Fruit fly (Drosophila melanogaster) whole organism, prepupa: ENCODE measurements around the gene Hsp67Ba.

Source experiments
- CG11294 ChIP-seq: fragments of 200-800 bp; sonication (Bioruptor generic); IDR thresholded peaks from 2 replicates; pipeline ENCODE4 v1.3.6; 2022; ENCODE audit warnings: missing biosample characterization, missing genetic modification characterization
- CG11902 ChIP-seq: fragments of 200-800 bp; sonication (Bioruptor generic); optimal IDR thresholded peaks from 3 replicates; lab custom pipeline; 2016; ENCODE audit warnings: missing biosample characterization, missing genetic modification characterization
- CG1621 ChIP-seq: fragments of 200-800 bp; sonication (Bioruptor generic); optimal IDR thresholded peaks from 3 replicates; lab custom pipeline; 2018; ENCODE audit warnings: missing biosample characterization, mild to moderate bottlenecking, missing genetic modification characterization
- CG16779 ChIP-seq: fragments of 200-800 bp; sonication (Bioruptor generic); optimal IDR thresholded peaks from 3 replicates; lab custom pipeline; 2017; ENCODE audit warnings: missing biosample characterization, mild to moderate bottlenecking, missing genetic modification characterization
- CG3032 ChIP-seq: fragments of 200-800 bp; optimal IDR thresholded peaks from 2 replicates; lab custom pipeline; 2019; ENCODE audit warnings: missing biosample characterization, mild to moderate bottlenecking, missing genetic modification characterization, moderate library complexity
- CG31627 ChIP-seq: fragments of 200-800 bp; sonication (Bioruptor generic); optimal IDR thresholded peaks from 3 replicates; lab custom pipeline; 2016; ENCODE audit warnings: missing biosample characterization, missing genetic modification characterization
- CG4318 ChIP-seq: fragments of 200-800 bp; sonication (Bioruptor generic); optimal IDR thresholded peaks from 3 replicates; lab custom pipeline; 2017; ENCODE audit warnings: missing biosample characterization, mild to moderate bottlenecking, missing genetic modification characterization
- CG6163 ChIP-seq: fragments of 200-800 bp; sonication (Bioruptor generic); IDR thresholded peaks from 3 replicates; pipeline ENCODE4 v1.3.6; 2022; ENCODE audit warnings: missing biosample characterization, missing genetic modification characterization
- CG6276 ChIP-seq: fragments of 200-800 bp; sonication (Bioruptor generic); optimal IDR thresholded peaks from 2 replicates; lab custom pipeline; 2017; ENCODE audit warnings: missing biosample characterization, mild to moderate bottlenecking, missing genetic modification characterization
- CG6808 ChIP-seq: fragments of 200-800 bp; sonication (Bioruptor generic); optimal IDR thresholded peaks from 3 replicates; lab custom pipeline; 2017; ENCODE audit warnings: missing biosample characterization, missing genetic modification characterization, mild to moderate bottlenecking, moderate library complexity, missing genetic modification reagents
- CG6854 ChIP-seq: fragments of 200-800 bp; sonication (Bioruptor generic); optimal IDR thresholded peaks from 2 replicates; lab custom pipeline; 2017; ENCODE audit warnings: missing biosample characterization, mild to moderate bottlenecking, missing genetic modification characterization
- CG8119 ChIP-seq: fragments of 200-800 bp; sonication (Bioruptor generic); IDR thresholded peaks from 3 replicates; pipeline ENCODE4 v1.3.6; 2022; ENCODE audit warnings: missing biosample characterization, missing genetic modification characterization
- CG9139 ChIP-seq: fragments of 200-800 bp; sonication (Bioruptor generic); optimal IDR thresholded peaks from 3 replicates; lab custom pipeline; 2017; ENCODE audit warnings: missing biosample characterization, mild to moderate bottlenecking, missing genetic modification characterization
- Eip75B ChIP-seq: fragments of 200-800 bp; sonication (Bioruptor generic); optimal IDR thresholded peaks from 3 replicates; lab custom pipeline; 2016; ENCODE audit warnings: missing biosample characterization, missing genetic modification characterization
- Eip78C ChIP-seq: fragments of 200-800 bp; sonication (Bioruptor generic); peaks from one replicate; lab custom pipeline; 2016; ENCODE audit warnings: missing biosample characterization, missing genetic modification characterization
- Eip93F ChIP-seq: fragments of 200-800 bp; sonication (Bioruptor generic); optimal IDR thresholded peaks from 2 replicates; lab custom pipeline; 2016; ENCODE audit warnings: missing biosample characterization, mild to moderate bottlenecking, missing genetic modification characterization
- Ets21C ChIP-seq: fragments of 200-800 bp; sonication (Bioruptor generic); optimal IDR thresholded peaks from 3 replicates; lab custom pipeline; 2016; ENCODE audit warnings: missing biosample characterization, missing genetic modification characterization
- Hr39 ChIP-seq: fragments of 200-800 bp; sonication (Bioruptor generic); optimal IDR thresholded peaks from 2 replicates; lab custom pipeline; 2016; ENCODE audit warnings: missing biosample characterization, missing genetic modification characterization
- Hr4 ChIP-seq: fragments of 200-800 bp; sonication (Bioruptor generic); optimal IDR thresholded peaks from 3 replicates; lab custom pipeline; 2016; ENCODE audit warnings: missing biosample characterization, missing genetic modification characterization
- Lpt ChIP-seq: fragments of 200-800 bp; sonication (Bioruptor generic); optimal IDR thresholded peaks from 3 replicates; lab custom pipeline; 2016; ENCODE audit warnings: missing biosample characterization, missing genetic modification characterization
- Met ChIP-seq: fragments of 200-800 bp; sonication (Bioruptor generic); optimal IDR thresholded peaks from 3 replicates; lab custom pipeline; 2016; ENCODE audit warnings: missing biosample characterization, missing genetic modification characterization
- Sox102F ChIP-seq: fragments of 200-800 bp; sonication (Bioruptor generic); optimal IDR thresholded peaks from 2 replicates; lab custom pipeline; 2016; ENCODE audit warnings: missing biosample characterization, mild to moderate bottlenecking, missing genetic modification characterization
- achi ChIP-seq: fragments of 200-800 bp; sonication (Bioruptor generic); optimal IDR thresholded peaks from 3 replicates; lab custom pipeline; 2016; ENCODE audit warnings: missing biosample characterization, missing genetic modification characterization
- acj6 ChIP-seq: fragments of 200-800 bp; sonication (Bioruptor generic); optimal IDR thresholded peaks from 3 replicates; lab custom pipeline; 2016; ENCODE audit warnings: missing biosample characterization, missing genetic modification characterization
- cyc ChIP-seq: fragments of 200-800 bp; sonication (Bioruptor generic); optimal IDR thresholded peaks from 3 replicates; lab custom pipeline; 2016; ENCODE audit warnings: missing biosample characterization, missing genetic modification characterization
- dsx ChIP-seq: fragments of 200-800 bp; optimal IDR thresholded peaks from 3 replicates; lab custom pipeline; 2019; ENCODE audit warnings: missing biosample characterization, mild to moderate bottlenecking, missing genetic modification characterization, moderate library complexity; ENCODE audit not compliant: poor library complexity, severe bottlenecking
- eg ChIP-seq: fragments of 200-800 bp; sonication (Bioruptor generic); IDR thresholded peaks from 3 replicates; pipeline ENCODE4 v1.3.6; 2022; ENCODE audit warnings: missing biosample characterization, missing genetic modification characterization
- esn ChIP-seq: fragments of 200-800 bp; sonication (Bioruptor generic); optimal IDR thresholded peaks from 2 replicates; lab custom pipeline; 2016; ENCODE audit warnings: missing biosample characterization, mild to moderate bottlenecking, missing genetic modification characterization, moderate library complexity
- fd59A ChIP-seq: fragments of 200-800 bp; sonication (Bioruptor generic); optimal IDR thresholded peaks from 2 replicates; lab custom pipeline; 2017; ENCODE audit warnings: missing biosample characterization, mild to moderate bottlenecking, missing genetic modification characterization, missing genetic modification reagents
- fd85E ChIP-seq: fragments of 200-800 bp; sonication (Bioruptor generic); optimal IDR thresholded peaks from 3 replicates; lab custom pipeline; 2016; ENCODE audit warnings: missing biosample characterization, missing genetic modification characterization
- fkh ChIP-seq: fragments of 200-800 bp; sonication (Bioruptor generic); optimal IDR thresholded peaks from 3 replicates; lab custom pipeline; 2017; ENCODE audit warnings: missing biosample characterization, mild to moderate bottlenecking, missing genetic modification characterization, moderate library complexity
- lz ChIP-seq: fragments of 200-800 bp; sonication (Bioruptor generic); optimal IDR thresholded peaks from 3 replicates; lab custom pipeline; 2016; ENCODE audit warnings: missing biosample characterization, missing genetic modification characterization
- net ChIP-seq: fragments of 200-800 bp; sonication (Bioruptor generic); optimal IDR thresholded peaks from 3 replicates; lab custom pipeline; 2016; ENCODE audit warnings: missing biosample characterization, missing genetic modification characterization
- pdm3 ChIP-seq: fragments of 200-800 bp; sonication (Bioruptor generic); optimal IDR thresholded peaks from 3 replicates; lab custom pipeline; 2016; ENCODE audit warnings: missing biosample characterization, missing genetic modification characterization
- salr ChIP-seq, 2 experiments: fragments of 200-800 bp; sonication (Bioruptor generic); optimal IDR thresholded peaks; 3 replicates each; lab custom pipeline; 2016 to 2018; ENCODE audit warnings: missing biosample characterization in 2 of 2, missing genetic modification characterization in 2 of 2, mild to moderate bottlenecking in 1 of 2
- spab ChIP-seq: fragments of 200-800 bp; sonication (Bioruptor generic); optimal IDR thresholded peaks from 2 replicates; lab custom pipeline; 2017; ENCODE audit warnings: missing biosample characterization, mild to moderate bottlenecking, missing genetic modification characterization, missing genetic modification reagents
- ss ChIP-seq, 2 experiments: fragments of 200-800 bp; sonication (Bioruptor generic); optimal IDR thresholded peaks; 2 replicates in 1 of 2; 3 replicates in 1 of 2; lab custom pipeline; 2017 to 2018; ENCODE audit warnings: mild to moderate bottlenecking in 2 of 2, missing biosample characterization in 2 of 2, missing genetic modification characterization in 2 of 2, moderate library complexity in 1 of 2
- svp ChIP-seq: fragments of 200-800 bp; sonication (Bioruptor generic); peaks from one replicate; lab custom pipeline; 2016; ENCODE audit warnings: missing biosample characterization, missing genetic modification characterization
- topi ChIP-seq: fragments of 200-800 bp; sonication (Bioruptor generic); optimal IDR thresholded peaks from 3 replicates; lab custom pipeline; 2016; ENCODE audit warnings: missing biosample characterization, missing genetic modification characterization
- vri ChIP-seq: fragments of 200-800 bp; sonication (Bioruptor generic); optimal IDR thresholded peaks from 3 replicates; lab custom pipeline; 2016; ENCODE audit warnings: missing biosample characterization, mild to moderate bottlenecking, missing genetic modification characterization

Gene Hsp67Ba

DNA sequence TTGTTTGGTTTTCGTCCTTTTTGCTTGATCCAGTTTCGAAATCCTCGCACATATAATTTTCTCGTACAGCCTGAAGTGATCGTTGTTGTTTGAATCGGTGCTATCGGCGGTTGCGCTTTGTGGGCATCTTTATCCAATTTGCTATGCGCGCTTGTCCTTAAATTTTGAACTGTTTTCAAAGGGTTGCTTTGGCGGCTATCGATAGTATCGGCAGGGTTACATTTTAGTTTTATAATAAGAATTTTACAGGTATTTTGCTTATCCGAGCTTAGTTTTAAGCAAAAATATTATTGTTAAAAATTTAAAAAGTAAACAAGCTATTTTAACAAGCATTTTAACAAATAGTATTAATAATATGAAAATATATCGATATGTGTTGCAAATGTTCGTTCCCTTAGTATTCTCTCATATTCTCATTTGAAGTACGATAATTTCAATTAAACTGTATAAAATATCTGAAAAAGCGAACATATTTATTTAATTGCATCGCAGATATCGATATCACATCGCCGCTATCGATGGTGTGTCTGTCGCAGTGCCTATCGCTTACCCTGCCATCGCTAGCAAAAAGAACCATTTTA, 12.4 kb downstream of the Hsp67Ba start, which contains the start of the genes Klp67A and CG4452:
TSS of gene Klp67A (minus strand) at position 197 of the 581 bp plus-strand sequence.
TSS of gene CG4452 (plus strand) at position 528 of the 581 bp plus-strand sequence.
- TF ChIP-seq CG31627 (GFP tag; lab: Kevin White, UChicago) (peak; percentile 26), CG11902 (GFP tag; lab: Kevin White, UChicago) (peak; percentile 4), CG4318 (GFP tag; lab: Kevin White, UChicago) (no peak), Hr4 (GFP tag; lab: Kevin White, UChicago) (no peak), CG3032 (peak; percentile 24), Eip78C (GFP tag; lab: Kevin White, UChicago) (peak; percentile 77), fkh (GFP tag; lab: Kevin White, UChicago) (peak; percentile 11), svp (GFP tag; lab: Kevin White, UChicago) (peak; percentile 64), vri (no peak), fd85E (no peak), Eip93F (peak; percentile 30), cyc (peak; percentile 30), salr (GFP tag; optimal IDR thresholded peaks at IDR 0.05; lab: Kevin White, UChicago) (no peak), CG6163 (GFP tag; lab: Robert Waterston, UW) (peak; percentile 69), achi (peak; percentile 2), lz (GFP tag; lab: Kevin White, UChicago) (peak; percentile 38), Lpt (GFP tag; lab: Kevin White, UChicago) (no peak), CG9139 (no peak), esn (GFP tag; lab: Kevin White, UChicago) (peak; percentile 62), spab (GFP tag; lab: Kevin White, UChicago) (no peak), eg (GFP tag; lab: Robert Waterston, UW) (0 out of 3 replicates have a peak, but pooled peaks have one; percentile 16)

DNA sequence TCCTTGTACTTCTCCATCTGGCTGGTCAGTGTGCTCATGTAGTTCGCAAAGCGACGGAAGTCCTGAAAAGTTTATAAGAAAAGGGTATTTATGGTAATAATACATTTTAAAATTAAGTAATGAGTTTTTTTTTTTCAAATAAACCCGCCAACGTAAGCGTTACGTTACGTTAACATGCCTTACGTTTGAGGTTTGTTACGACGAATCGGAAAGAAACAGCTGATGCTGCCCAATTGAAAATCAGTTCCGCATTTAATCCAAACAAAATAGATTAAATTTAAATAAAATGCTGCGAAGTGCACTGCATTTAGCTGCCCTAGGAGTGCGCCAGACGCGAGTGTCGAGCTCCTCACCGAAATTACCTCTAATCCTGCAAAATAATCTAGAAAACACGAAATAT, 15.2 kb downstream of the Hsp67Ba start, which contains the start of gene mRRF1:
TSS of gene mRRF1 (plus strand) at position 220 of the 400 bp plus-strand sequence.
- TF ChIP-seq Hr39 (GFP tag; lab: Kevin White, UChicago) (no peak), Eip93F (peak; percentile 15), achi (peak; percentile 58)

DNA sequence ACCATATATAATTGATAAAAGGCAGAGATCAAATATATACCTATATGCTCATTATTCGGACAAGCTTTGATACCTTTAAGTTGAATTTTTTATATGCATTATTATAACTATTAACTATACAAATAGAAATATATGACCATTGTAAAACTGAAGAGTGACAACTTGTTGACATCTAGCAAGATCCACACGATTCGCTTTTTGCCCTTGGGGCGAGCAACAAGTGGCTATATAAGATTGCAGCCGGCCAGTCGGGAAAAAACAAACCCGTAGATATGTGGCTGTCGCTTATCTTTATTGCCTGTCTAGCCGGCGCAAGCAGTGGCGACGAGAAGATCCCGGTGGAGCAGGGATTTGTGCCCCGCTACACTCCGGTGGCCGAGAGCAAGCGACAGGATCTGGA, 17.4 kb downstream of the Hsp67Ba start, which contains the start of gene CG34456:
TSS of gene CG34456 (plus strand) at position 215 of the 400 bp plus-strand sequence.
- TF ChIP-seq CG6808 (GFP tag; lab: Kevin White, UChicago) (peak; percentile 19), svp (GFP tag; lab: Kevin White, UChicago) (peak; percentile 81), CG6163 (GFP tag; lab: Robert Waterston, UW) (0 out of 3 replicates have a peak, but pooled peaks have one; percentile 39), Eip78C (GFP tag; lab: Kevin White, UChicago) (peak; percentile 59), fd59A (GFP tag; lab: Kevin White, UChicago) (no peak), eg (GFP tag; lab: Robert Waterston, UW) (no peak), acj6 (GFP tag; lab: Kevin White, UChicago) (no peak), Met (GFP tag; lab: Kevin White, UChicago) (no peak), fkh (GFP tag; lab: Kevin White, UChicago) (peak; percentile 25), CG6276 (no peak)

DNA sequence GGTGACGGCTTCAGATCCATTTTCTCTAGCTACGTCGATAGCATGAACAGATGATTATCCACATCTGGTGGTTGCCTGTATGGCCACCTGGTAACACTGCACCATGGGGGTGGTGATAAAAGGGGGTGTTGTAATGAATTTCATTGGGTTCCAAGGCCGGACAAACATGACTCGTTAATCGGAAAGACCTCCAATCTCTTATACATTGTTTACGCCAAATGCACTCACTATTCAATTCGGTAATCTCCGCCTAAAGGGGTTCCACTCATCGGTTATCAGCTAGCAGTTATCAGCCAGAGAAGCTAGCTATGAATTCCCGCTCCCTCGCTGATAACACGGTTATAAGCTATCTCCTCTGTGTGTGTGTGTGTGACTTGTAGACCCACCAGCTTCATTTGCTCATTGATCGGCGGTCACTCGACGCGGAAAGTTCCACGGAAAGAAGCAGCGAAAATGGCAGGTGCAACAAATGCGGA, 19.1 kb downstream of the Hsp67Ba start, which contains the start of gene Pdxk:
TSS of gene Pdxk (plus strand) at position 100 of the 476 bp plus-strand sequence.
- TF ChIP-seq lz (GFP tag; lab: Kevin White, UChicago), result no peak
- TF ChIP-seq Lpt (GFP tag; lab: Kevin White, UChicago), result no peak
- no peak for TF ChIP-seq CG9139
- peak; percentile 19 for TF ChIP-seq CG6854 (GFP tag; lab: Kevin White, UChicago)
- TF ChIP-seq esn (GFP tag; lab: Kevin White, UChicago), result peak; percentile 3
- TF ChIP-seq spab (GFP tag; lab: Kevin White, UChicago), result no peak
- peak; percentile 2 for TF ChIP-seq CG1621 (tag; lab: Kevin White, UChicago)
- no peak for TF ChIP-seq topi
- no peak for TF ChIP-seq Hr39 (GFP tag; lab: Kevin White, UChicago)
- no peak for TF ChIP-seq CG11902 (GFP tag; lab: Kevin White, UChicago)
- TF ChIP-seq CG16779, result peak; percentile 39
- no peak for TF ChIP-seq CG11294 (GFP tag; lab: Robert Waterston, UW)
- peak; percentile 84 for TF ChIP-seq fkh (GFP tag; lab: Kevin White, UChicago)
- TF ChIP-seq salr (GFP tag; optimal IDR thresholded peaks at IDR 0.05; lab: Kevin White, UChicago), result no peak
- no peak for TF ChIP-seq Eip93F
- peak; percentile 14 to 20 for TF ChIP-seq ss (GFP tag; optimal IDR thresholded peaks at IDR 0.05; lab: Kevin White, UChicago)
- no peak for TF ChIP-seq fd59A (GFP tag; lab: Kevin White, UChicago)
- TF ChIP-seq Met (GFP tag; lab: Kevin White, UChicago), result no peak
- peak; percentile 39 for TF ChIP-seq dsx (GFP tag; lab: Kevin White, UChicago)
- TF ChIP-seq CG8119 (GFP tag; lab: Robert Waterston, UW), result 0 out of 3 replicates have a peak, but pooled peaks have one; percentile 30
- TF ChIP-seq Ets21C (GFP tag; lab: Kevin White, UChicago), result no peak
- TF ChIP-seq Sox102F (GFP tag; lab: Kevin White, UChicago), result no peak
- TF ChIP-seq Eip75B (GFP tag; lab: Kevin White, UChicago), result peak; percentile 43
- peak; percentile 45 for TF ChIP-seq vri
- peak; percentile 74 for TF ChIP-seq Eip78C (GFP tag; lab: Kevin White, UChicago)
- peak; percentile 30 for TF ChIP-seq CG6276
- TF ChIP-seq CG4318 (GFP tag; lab: Kevin White, UChicago), result no peak
- TF ChIP-seq achi, result no peak
- TF ChIP-seq net (GFP tag; lab: Kevin White, UChicago), result peak; percentile 3
- TF ChIP-seq pdm3 (GFP tag; lab: Kevin White, UChicago), result no peak
- TF ChIP-seq acj6 (GFP tag; lab: Kevin White, UChicago), result no peak
